Fruit fly (Drosophila melanogaster) whole organism, embryonic: ENCODE results near the gene Jhbp16.
A peak's percentile ranks its signal among the peaks of the same experiment; 100 is the strongest.

Experiments
- Blimp-1 ChIP-seq: fragments of 200-800 bp; sonication (Bioruptor generic); optimal IDR thresholded peaks from 3 replicates; lab custom pipeline; 2018; ENCODE audit warnings: missing biosample characterization, missing genetic modification characterization, mild to moderate bottlenecking, moderate library complexity, missing genetic modification reagents
- CG10147 ChIP-seq: fragments of 200-800 bp; sonication (Bioruptor generic); optimal IDR thresholded peaks from 2 replicates; lab custom pipeline; 2019; ENCODE audit warnings: missing biosample characterization, mild to moderate bottlenecking, missing genetic modification characterization, moderate library complexity
- CG10654 ChIP-seq: fragments of 200-800 bp; sonication (Bioruptor generic); optimal IDR thresholded peaks from 2 replicates; lab custom pipeline; 2016; ENCODE audit warnings: missing biosample characterization, missing genetic modification characterization
- CG11247 ChIP-seq: fragments of 200-800 bp; sonication (Bioruptor generic); IDR thresholded peaks from 2 replicates; pipeline ENCODE4 v1.3.6; 2022; ENCODE audit warnings: missing biosample characterization, missing genetic modification characterization
- CG11504 ChIP-seq: fragments of 200-800 bp; sonication (Bioruptor generic); optimal IDR thresholded peaks from 3 replicates; lab custom pipeline; 2019; ENCODE audit warnings: missing biosample characterization, mild to moderate bottlenecking, missing genetic modification characterization, moderate library complexity
- CG11723 ChIP-seq: fragments of 200-800 bp; sonication (Bioruptor generic); optimal IDR thresholded peaks from 2 replicates; lab custom pipeline; 2017; ENCODE audit warnings: missing biosample characterization, mild to moderate bottlenecking, missing genetic modification characterization
- CG12104 ChIP-seq: fragments of 200-800 bp; sonication (Bioruptor generic); optimal IDR thresholded peaks from 3 replicates; lab custom pipeline; 2016; ENCODE audit warnings: missing biosample characterization, missing genetic modification characterization
- CG13287 ChIP-seq: fragments of 200-800 bp; sonication (Bioruptor generic); IDR thresholded peaks from 2 replicates; pipeline ENCODE4 v1.3.6; 2022; ENCODE audit warnings: missing biosample characterization, missing genetic modification characterization; ENCODE audit not compliant: partially characterized antibody
- CG13424 ChIP-seq: fragments of 200-800 bp; sonication (Bioruptor generic); optimal IDR thresholded peaks from 2 replicates; lab custom pipeline; 2019; ENCODE audit warnings: missing biosample characterization, mild to moderate bottlenecking, missing genetic modification characterization, moderate library complexity
- CG13775 ChIP-seq: fragments of 200-800 bp; sonication (Bioruptor generic); optimal IDR thresholded peaks from 3 replicates; lab custom pipeline; 2017; ENCODE audit warnings: missing biosample characterization, mild to moderate bottlenecking, missing genetic modification characterization
- CG15696 ChIP-seq: fragments of 200-800 bp; sonication (Bioruptor generic); optimal IDR thresholded peaks from 2 replicates; lab custom pipeline; 2019; ENCODE audit warnings: missing biosample characterization, mild to moderate bottlenecking, missing genetic modification characterization, moderate library complexity
- CG1603 ChIP-seq: fragments of 200-800 bp; sonication (Bioruptor generic); optimal IDR thresholded peaks from 2 replicates; lab custom pipeline; 2019; ENCODE audit warnings: missing biosample characterization, mild to moderate bottlenecking, missing genetic modification characterization, moderate library complexity
- CG17328 ChIP-seq: fragments of 200-800 bp; sonication (Bioruptor generic); IDR thresholded peaks from 2 replicates; pipeline ENCODE4 v1.3.6; 2022; ENCODE audit warnings: missing biosample characterization, missing genetic modification characterization
- CG17359 ChIP-seq: fragments of 200-800 bp; sonication (Bioruptor generic); optimal IDR thresholded peaks from 3 replicates; lab custom pipeline; 2018; ENCODE audit warnings: missing biosample characterization, mild to moderate bottlenecking, missing genetic modification characterization, moderate library complexity
- CG17361 ChIP-seq: fragments of 200-800 bp; sonication (Bioruptor generic); IDR thresholded peaks from 3 replicates; pipeline ENCODE4 v1.3.6; 2022; ENCODE audit warnings: missing biosample characterization, missing genetic modification characterization
- CG18262 ChIP-seq: fragments of 200-800 bp; optimal IDR thresholded peaks from 3 replicates; lab custom pipeline; 2019; ENCODE audit warnings: missing biosample characterization, mild to moderate bottlenecking, missing genetic modification characterization, moderate library complexity
- CG3065 ChIP-seq: fragments of 200-800 bp; sonication (Bioruptor generic); optimal IDR thresholded peaks from 2 replicates; lab custom pipeline; 2016; ENCODE audit warnings: missing biosample characterization, missing genetic modification characterization
- CG32767 ChIP-seq: fragments of 200-800 bp; sonication (Bioruptor generic); IDR thresholded peaks from 2 replicates; pipeline ENCODE4 v1.3.6; 2022; ENCODE audit warnings: missing biosample characterization, missing genetic modification characterization
- CG34376 ChIP-seq: fragments of 200-800 bp; sonication (Bioruptor generic); optimal IDR thresholded peaks from 2 replicates; lab custom pipeline; 2018; ENCODE audit warnings: missing biosample characterization, mild to moderate bottlenecking, missing genetic modification characterization
- CG4404 ChIP-seq: fragments of 200-800 bp; sonication (Bioruptor generic); IDR thresholded peaks from 2 replicates; pipeline ENCODE4 v1.3.6; 2022; ENCODE audit warnings: missing biosample characterization, missing genetic modification characterization
- CG4820 ChIP-seq: fragments of 200-800 bp; sonication (Bioruptor generic); optimal IDR thresholded peaks from 3 replicates; lab custom pipeline; 2016; ENCODE audit warnings: missing biosample characterization, missing genetic modification characterization
- CG6254 ChIP-seq: fragments of 200-800 bp; sonication (Bioruptor generic); optimal IDR thresholded peaks from 3 replicates; lab custom pipeline; 2017; ENCODE audit warnings: mild to moderate bottlenecking, missing biosample characterization, missing genetic modification reagents, missing genetic modification characterization
- CG8290 ChIP-seq, 3 experiments: fragments of 200-800 bp; sonication (Bioruptor generic); optimal IDR thresholded peaks; 2 replicates each; lab custom pipeline; 2016 to 2019; ENCODE audit warnings: missing biosample characterization in 3 of 3, missing genetic modification characterization in 3 of 3, mild to moderate bottlenecking in 2 of 3, moderate library complexity in 1 of 3
- CG8765 ChIP-seq: fragments of 200-800 bp; sonication (Bioruptor generic); IDR thresholded peaks from 2 replicates; pipeline ENCODE4 v1.3.6; 2022; ENCODE audit warnings: missing biosample characterization, missing genetic modification characterization
- CG8924 ChIP-seq: fragments of 200-800 bp; optimal IDR thresholded peaks from 3 replicates; lab custom pipeline; 2019; ENCODE audit warnings: missing biosample characterization, mild to moderate bottlenecking, missing genetic modification characterization, moderate library complexity
- CG9609 ChIP-seq: fragments of 200-800 bp; sonication (Bioruptor generic); optimal IDR thresholded peaks from 3 replicates; lab custom pipeline; 2016; ENCODE audit warnings: missing biosample characterization, missing genetic modification characterization
- Chrac-16 ChIP-seq: fragments of 200-800 bp; sonication (Bioruptor generic); optimal IDR thresholded peaks from 3 replicates; lab custom pipeline; 2016; ENCODE audit warnings: missing biosample characterization, missing genetic modification characterization
- Dek ChIP-seq: fragments of 200-800 bp; sonication (Bioruptor generic); optimal IDR thresholded peaks from 3 replicates; lab custom pipeline; 2019; ENCODE audit warnings: missing biosample characterization, mild to moderate bottlenecking, missing genetic modification characterization, moderate library complexity
- Drgx ChIP-seq: fragments of 200-800 bp; sonication (Bioruptor generic); IDR thresholded peaks from 2 replicates; pipeline ENCODE4 v1.3.6; 2022; ENCODE audit warnings: missing biosample characterization, missing genetic modification characterization
- Mad ChIP-seq: fragments of 200-800 bp; sonication (Bioruptor generic); optimal IDR thresholded peaks from 2 replicates; lab custom pipeline; 2016; ENCODE audit warnings: missing biosample characterization, missing genetic modification characterization
- Pdp1 ChIP-seq, 2 experiments: fragments of 200-800 bp; sonication (Bioruptor generic); optimal IDR thresholded peaks; 3 replicates each; lab custom pipeline; 2016; ENCODE audit warnings: missing biosample characterization in 2 of 2, missing genetic modification characterization in 2 of 2, mild to moderate bottlenecking in 1 of 2, moderate library complexity in 1 of 2
- Side ChIP-seq: fragments of 200-800 bp; sonication (Bioruptor generic); optimal IDR thresholded peaks from 2 replicates; lab custom pipeline; 2016; ENCODE audit warnings: missing biosample characterization, missing genetic modification characterization
- Vsx1 ChIP-seq: fragments of 200-800 bp; sonication (Bioruptor generic); optimal IDR thresholded peaks from 2 replicates; lab custom pipeline; 2017; ENCODE audit warnings: missing biosample characterization, mild to moderate bottlenecking, missing genetic modification characterization, missing genetic modification reagents
- amos ChIP-seq: fragments of 200-800 bp; sonication (Bioruptor generic); IDR thresholded peaks from 2 replicates; pipeline ENCODE4 v1.3.6; 2022; ENCODE audit warnings: missing biosample characterization, missing genetic modification characterization; ENCODE audit not compliant: partially characterized antibody
- bbx ChIP-seq: fragments of 200-800 bp; sonication (Bioruptor generic); IDR thresholded peaks from 2 replicates; pipeline ENCODE4 v1.3.6; 2022; ENCODE audit warnings: missing biosample characterization, missing genetic modification characterization; ENCODE audit not compliant: partially characterized antibody
- chm ChIP-seq: fragments of 200-800 bp; sonication (Bioruptor generic); IDR thresholded peaks from 2 replicates; pipeline ENCODE4 v1.3.6; 2022; ENCODE audit warnings: missing biosample characterization, missing genetic modification characterization
- croc ChIP-seq: fragments of 200-800 bp; sonication (Bioruptor generic); conservative IDR thresholded peaks from 3 replicates; pipeline ENCODE4 v1.3.6; 2022; ENCODE audit warnings: missing biosample characterization, missing genetic modification characterization
- crp ChIP-seq, 2 experiments: fragments of 200-800 bp; sonication (Bioruptor generic); optimal IDR thresholded peaks; 2 replicates in 1 of 2; 3 replicates in 1 of 2; lab custom pipeline; 2017; ENCODE audit warnings: missing biosample characterization in 2 of 2, missing genetic modification characterization in 2 of 2, mild to moderate bottlenecking in 1 of 2, moderate library complexity in 1 of 2
- dm ChIP-seq: fragments of 200-800 bp; sonication (Bioruptor generic); optimal IDR thresholded peaks from 3 replicates; lab custom pipeline; 2016; ENCODE audit warnings: missing biosample characterization, missing genetic modification characterization
- ewg ChIP-seq: fragments of 200-800 bp; sonication (Bioruptor generic); optimal IDR thresholded peaks from 3 replicates; lab custom pipeline; 2017; ENCODE audit warnings: mild to moderate bottlenecking, missing biosample characterization, missing genetic modification reagents, missing genetic modification characterization
- gfzf ChIP-seq: fragments of 200-800 bp; sonication (Bioruptor generic); optimal IDR thresholded peaks from 2 replicates; lab custom pipeline; 2016; ENCODE audit warnings: missing biosample characterization, mild to moderate bottlenecking, missing genetic modification characterization, moderate library complexity
- nerfin-1 ChIP-seq: fragments of 200-800 bp; sonication (Bioruptor generic); optimal IDR thresholded peaks from 3 replicates; lab custom pipeline; 2019; ENCODE audit warnings: missing biosample characterization, mild to moderate bottlenecking, missing genetic modification characterization, moderate library complexity
- nmo ChIP-seq: fragments of 200-800 bp; sonication (Bioruptor generic); optimal IDR thresholded peaks from 2 replicates; lab custom pipeline; 2018; ENCODE audit warnings: missing biosample characterization, mild to moderate bottlenecking, missing genetic modification characterization, moderate library complexity
- pnt ChIP-seq: fragments of 200-800 bp; sonication (Bioruptor generic); optimal IDR thresholded peaks from 3 replicates; lab custom pipeline; 2016; ENCODE audit warnings: missing biosample characterization, missing genetic modification characterization
- pum ChIP-seq: fragments of 200-800 bp; sonication (Bioruptor generic); optimal IDR thresholded peaks from 2 replicates; lab custom pipeline; 2016; ENCODE audit warnings: missing biosample characterization, missing genetic modification characterization
- sc ChIP-seq, 3 experiments: fragments of >200 bp in 2 of 3; fragments of 200-800 bp in 1 of 3; sonication (Bioruptor generic) in 1 of 3; optimal IDR thresholded peaks; 2 replicates in 2 of 3; 3 replicates in 1 of 3; lab custom pipeline; 2017; ENCODE audit warnings: mild to moderate bottlenecking in 1 of 3, missing biosample characterization in 1 of 3, missing genetic modification characterization in 1 of 3, missing genetic modification reagents in 1 of 3
- tgo ChIP-seq: fragments of 200-800 bp; sonication (Bioruptor generic); IDR thresholded peaks from 3 replicates; pipeline ENCODE4 v1.3.6; 2022; ENCODE audit warnings: missing biosample characterization, missing genetic modification characterization

The Jhbp16 gene

DNA sequence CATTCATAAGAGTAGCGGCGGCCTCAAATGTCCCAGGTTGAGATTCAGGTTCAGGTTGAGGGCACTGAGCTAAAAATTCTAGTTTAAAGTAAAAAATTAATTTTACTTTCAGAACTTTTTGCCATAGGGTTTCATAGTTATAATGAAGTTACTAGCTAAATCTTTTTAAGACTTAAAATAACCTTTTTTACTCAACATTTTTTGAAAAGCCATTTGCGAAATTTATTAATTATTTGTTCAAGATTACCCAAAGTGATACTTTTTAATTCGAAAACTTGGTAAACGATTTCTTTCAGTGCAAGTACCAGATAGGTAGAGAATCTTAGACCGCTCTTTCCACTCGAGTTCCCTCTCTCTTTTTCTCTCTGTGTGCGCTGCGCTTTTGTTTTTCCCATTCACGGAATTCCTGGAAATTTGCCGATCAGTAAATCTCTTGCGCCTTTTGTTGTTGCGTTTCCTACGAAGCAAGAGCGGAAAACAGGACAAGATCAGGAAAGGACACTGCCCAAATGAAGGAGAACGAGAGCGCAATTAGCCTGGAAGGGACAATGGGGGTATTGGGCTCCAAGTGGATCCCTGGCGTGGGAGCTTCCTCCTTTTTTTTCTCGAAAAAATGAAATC lies 22.6 kb upstream of the Jhbp16 start (continued):
- TF ChIP-seq CG8924 (tag; lab: Kevin White, UChicago), result peak; percentile 80
- TF ChIP-seq CG12104 (GFP tag; lab: Kevin White, UChicago), result peak; percentile 40
- TF ChIP-seq CG10654 (GFP tag; lab: Kevin White, UChicago), result peak; percentile 5
- TF ChIP-seq CG17359 (tag; lab: Kevin White, UChicago), result peak; percentile 18
- peak; percentile 5 for TF ChIP-seq CG1603 (tag; lab: Kevin White, UChicago)
- peak; percentile 86 for TF ChIP-seq CG17361
- no peak for TF ChIP-seq sc (optimal IDR thresholded peaks at IDR 0.05; lab: Kevin White, UChicago)
- TF ChIP-seq sc (GFP tag; optimal IDR thresholded peaks at IDR 0.05; lab: Kevin White, UChicago), result peak; percentile 65
- no peak for TF ChIP-seq chm (GFP tag; lab: Robert Waterston, UW)
- TF ChIP-seq dm (GFP tag; lab: Kevin White, UChicago), result peak; percentile 33
- TF ChIP-seq CG34376 (GFP tag; lab: Kevin White, UChicago), result no peak
- TF ChIP-seq ewg, result peak; percentile 15
- peak; percentile 42 for TF ChIP-seq CG6254 (GFP tag; lab: Kevin White, UChicago)
- peak; percentile 33 for TF ChIP-seq Side (GFP tag; lab: Kevin White, UChicago)
- TF ChIP-seq tgo (GFP tag; lab: Robert Waterston, UW), result no peak; the same call in 2 of the 3 replicates
- TF ChIP-seq CG32767 (GFP tag; lab: Robert Waterston, UW), result peak; percentile 38; the same call in 1 of the 2 replicates
- TF ChIP-seq Mad (GFP tag; lab: Kevin White, UChicago), result peak; percentile 19
- no peak for TF ChIP-seq Dek (tag; lab: Kevin White, UChicago)
- peak; percentile 14 for TF ChIP-seq CG10147 (GFP tag; lab: Kevin White, UChicago)
- TF ChIP-seq Chrac-16 (GFP tag; lab: Kevin White, UChicago), result peak; percentile 64
- no peak for TF ChIP-seq CG11247
- peak; percentile 61 for TF ChIP-seq CG13424 (tag; lab: Kevin White, UChicago)
- TF ChIP-seq CG11723 (GFP tag; lab: Kevin White, UChicago), result peak; percentile 5
- TF ChIP-seq Pdp1 (GFP tag; optimal IDR thresholded peaks at IDR 0.05; lab: Kevin White, UChicago), result peak; percentile 28 to 45
- TF ChIP-seq crp (GFP tag; optimal IDR thresholded peaks at IDR 0.05; lab: Kevin White, UChicago), result peak in 1 of 2 experiments; percentile 6
- TF ChIP-seq CG4820, result peak; percentile 60
- no peak for TF ChIP-seq Drgx (GFP tag; lab: Robert Waterston, UW)
- TF ChIP-seq pum (GFP tag; lab: Kevin White, UChicago), result peak; percentile 63
- TF ChIP-seq bbx, result no peak
- peak; percentile 85 for TF ChIP-seq CG8765
- TF ChIP-seq CG13775 (GFP tag; lab: Kevin White, UChicago), result peak; percentile 80
- TF ChIP-seq CG9609 (GFP tag; lab: Kevin White, UChicago), result peak; percentile 10
- TF ChIP-seq pnt (GFP tag; lab: Kevin White, UChicago), result peak; percentile 42
- peak; percentile 68 for TF ChIP-seq croc (GFP tag; lab: Robert Waterston, UW)
- no peak for TF ChIP-seq CG13287 (GFP tag; lab: Robert Waterston, UW)
- TF ChIP-seq amos (GFP tag; lab: Robert Waterston, UW), result no peak
- TF ChIP-seq CG18262 (tag; lab: Kevin White, UChicago), result peak; percentile 92
- TF ChIP-seq Blimp-1 (GFP tag; lab: Kevin White, UChicago), result peak; percentile 57
- TF ChIP-seq CG17328 (GFP tag; lab: Robert Waterston, UW), result peak; percentile 53
- TF ChIP-seq CG4404 (GFP tag; lab: Robert Waterston, UW), result peak; percentile 90
- peak; percentile 22 for TF ChIP-seq Vsx1 (GFP tag; lab: Kevin White, UChicago)
- TF ChIP-seq CG11504 (tag; lab: Kevin White, UChicago), result peak; percentile 61
- peak; percentile 63 for TF ChIP-seq CG8290 (GFP tag; optimal IDR thresholded peaks at IDR 0.05; lab: Kevin White, UChicago)
- peak in 1 of 2 experiments; percentile 46 for TF ChIP-seq CG8290 (tag; optimal IDR thresholded peaks at IDR 0.05; lab: Kevin White, UChicago)
- peak; percentile 98 for TF ChIP-seq CG15696 (tag; lab: Kevin White, UChicago)
- TF ChIP-seq nerfin-1 (tag; lab: Kevin White, UChicago), result peak; percentile 59
- TF ChIP-seq CG3065 (GFP tag; lab: Kevin White, UChicago), result peak; percentile 27
- TF ChIP-seq nmo (GFP tag; lab: Kevin White, UChicago), result peak; percentile 85
- TF ChIP-seq gfzf, result no peak
